Fruit fly (Drosophila melanogaster): ENCODE data around the gene tinc.

The tinc gene

dm6 chr3R:17827038-17827616 is 15.8 kb downstream of the tinc start:
- TF ChIP-seq Clk (GFP tag; optimal IDR thresholded peaks at IDR 0.05) (no peak), toe (GFP tag; optimal IDR thresholded peaks at IDR 0.05) (no peak), bab1 (GFP tag; optimal IDR thresholded peaks at IDR 0.05) (no peak), CG7045 (GFP tag; optimal IDR thresholded peaks at IDR 0.05) (no peak), Hr96 (GFP tag; optimal IDR thresholded peaks at IDR 0.05) (no peak), kay (GFP tag; ENCODE audit: borderline replicate concordance) (no peak)

- no peak for TF ChIP-seq CG5204 (GFP tag; optimal IDR thresholded peaks at IDR 0.05)
- TF ChIP-seq CG7101 (tag; optimal IDR thresholded peaks at IDR 0.05), result no peak
- TF ChIP-seq CG1620 (GFP tag; optimal IDR thresholded peaks at IDR 0.05), result no peak
- TF ChIP-seq toe (GFP tag; optimal IDR thresholded peaks at IDR 0.05), result no peak
- TF ChIP-seq kay (GFP tag; ENCODE audit: borderline replicate concordance), result no peak
- no peak for TF ChIP-seq ovo (GFP tag; optimal IDR thresholded peaks at IDR 0.05)
Measured at dm6 chr3R:17828653-17829052, 17.3 kb downstream of the tinc start.

dm6 chr3R:17830528-17830927 is 19.2 kb downstream of the tinc start:
- TF ChIP-seq pad (GFP tag; optimal IDR thresholded peaks at IDR 0.05) (no peak), Mnt (GFP tag; optimal IDR thresholded peaks at IDR 0.05) (no peak), bab1 (GFP tag; optimal IDR thresholded peaks at IDR 0.05) (no peak), CG14711 (tag; optimal IDR thresholded peaks at IDR 0.05) (no peak), toe (GFP tag; optimal IDR thresholded peaks at IDR 0.05) (no peak), CG1620 (GFP tag; optimal IDR thresholded peaks at IDR 0.05) (no peak), CG12768 (GFP tag; optimal IDR thresholded peaks at IDR 0.05) (no peak), Crg-1 (GFP tag; optimal IDR thresholded peaks at IDR 0.05) (no peak)

- TF ChIP-seq CG11617 (GFP tag; optimal IDR thresholded peaks at IDR 0.05), result no peak
- no peak for TF ChIP-seq Mnt (GFP tag; optimal IDR thresholded peaks at IDR 0.05)
- no peak for TF ChIP-seq Clk (GFP tag; optimal IDR thresholded peaks at IDR 0.05)
- TF ChIP-seq toe (GFP tag; optimal IDR thresholded peaks at IDR 0.05), result no peak
- TF ChIP-seq CG33017 (tag; optimal IDR thresholded peaks at IDR 0.05), result no peak
- no peak for TF ChIP-seq pad (GFP tag; optimal IDR thresholded peaks at IDR 0.05)
- no peak for TF ChIP-seq CG5204 (GFP tag; optimal IDR thresholded peaks at IDR 0.05)
- no peak for TF ChIP-seq CG7045 (GFP tag; optimal IDR thresholded peaks at IDR 0.05)
- TF ChIP-seq ovo (GFP tag; optimal IDR thresholded peaks at IDR 0.05), result no peak
- TF ChIP-seq Hr96 (GFP tag; optimal IDR thresholded peaks at IDR 0.05), result no peak
Measured at dm6 chr3R:17846966-17847365, 35.6 kb downstream of the tinc start.

- TF ChIP-seq CG33017 (tag; optimal IDR thresholded peaks at IDR 0.05), result no peak
- no peak for TF ChIP-seq ovo (GFP tag; optimal IDR thresholded peaks at IDR 0.05)
- no peak for TF ChIP-seq kay (GFP tag; ENCODE audit: borderline replicate concordance)
- no peak for TF ChIP-seq pad (GFP tag; optimal IDR thresholded peaks at IDR 0.05)
Measured at dm6 chr3R:17849178-17849577, 37.8 kb downstream of the tinc start.

- no peak for TF ChIP-seq ovo (GFP tag; optimal IDR thresholded peaks at IDR 0.05)
- TF ChIP-seq cnc (optimal IDR thresholded peaks at IDR 0.05), result no peak
- TF ChIP-seq tj (GFP tag; optimal IDR thresholded peaks at IDR 0.05), result no peak
Measured at dm6 chr3R:17861878-17862662, 50.7 kb downstream of the tinc start.

dm6 chr3R:17881074-17881473 is 69.7 kb downstream of the tinc start:
- TF ChIP-seq ovo (GFP tag; optimal IDR thresholded peaks at IDR 0.05) (no peak), CG11617 (GFP tag; optimal IDR thresholded peaks at IDR 0.05) (no peak), kay (GFP tag; ENCODE audit: borderline replicate concordance) (no peak), CG14711 (tag; optimal IDR thresholded peaks at IDR 0.05) (no peak), cic (GFP tag; optimal IDR thresholded peaks at IDR 0.05) (no peak), CG33017 (tag; optimal IDR thresholded peaks at IDR 0.05) (no peak), Clk (GFP tag; optimal IDR thresholded peaks at IDR 0.05) (no peak)

dm6 chr3R:17891025-17891424 is 79.7 kb downstream of the tinc start:
- TF ChIP-seq Mnt (GFP tag; optimal IDR thresholded peaks at IDR 0.05) (no peak), CG33017 (tag; optimal IDR thresholded peaks at IDR 0.05) (no peak), CG7045 (GFP tag; optimal IDR thresholded peaks at IDR 0.05) (no peak), CG5204 (GFP tag; optimal IDR thresholded peaks at IDR 0.05) (no peak), kay (GFP tag; ENCODE audit: borderline replicate concordance) (no peak), CG11617 (GFP tag; optimal IDR thresholded peaks at IDR 0.05) (no peak), toe (GFP tag; optimal IDR thresholded peaks at IDR 0.05) (no peak), cic (GFP tag; optimal IDR thresholded peaks at IDR 0.05) (no peak), Hr96 (GFP tag; optimal IDR thresholded peaks at IDR 0.05) (no peak), cnc (optimal IDR thresholded peaks at IDR 0.05) (no peak)

Data from whole organism, adult.